Worm (Caenorhabditis elegans): ENCODE results near the gene dpy-18.

- TF ChIP-seq unc-86 (tag; optimal IDR thresholded peaks at IDR 0.05) (no peak), nhr-76 (tag; optimal IDR thresholded peaks at IDR 0.05) (no peak), pax-3 (tag; optimal IDR thresholded peaks at IDR 0.05) (no peak), unc-62 (GFP tag; optimal IDR thresholded peaks at IDR 0.05) (no peak)
These were observed 44.6 kb downstream of the dpy-18 start, which contains the start of gene T28D6.5 for ce11 chrIII:11333032-11333732.

Measured in whole organism, L1 larva.